Fruit fly (Drosophila melanogaster): ENCODE measurements around the gene Prp5.
A peak's percentile ranks its signal among the peaks of the same experiment; 100 is the strongest.

- TF ChIP-seq CG6276 (GFP tag; optimal IDR thresholded peaks at IDR 0.05) (peak; percentile 1), net (GFP tag; optimal IDR thresholded peaks at IDR 0.05) (no peak), CG8632 (GFP tag; optimal IDR thresholded peaks at IDR 0.05) (no peak), Hr4 (GFP tag; optimal IDR thresholded peaks at IDR 0.05) (no peak), CG10669 (GFP tag; optimal IDR thresholded peaks at IDR 0.05) (no peak), fd85E (GFP tag; optimal IDR thresholded peaks at IDR 0.05) (no peak), Eip93F (GFP tag; optimal IDR thresholded peaks at IDR 0.05) (no peak), topi (GFP tag; optimal IDR thresholded peaks at IDR 0.05) (no peak), spab (GFP tag; optimal IDR thresholded peaks at IDR 0.05) (no peak), CG6792 (GFP tag; optimal IDR thresholded peaks at IDR 0.05) (no peak)
Observed at dm6 chrX:15308456-15308954, 36.5 kb upstream of the Prp5 start.
